Worm (Caenorhabditis elegans) whole organism, late embryonic: Measurements from ENCODE around the gene C42C1.19.

Experiments used
- ama-1 ChIP-seq: fragments of 150-350 bp; optimal IDR thresholded peaks from 2 replicates; lab custom pipeline; 2014
- ceh-45 ChIP-seq: fragments of 200-800 bp; sonication (Bioruptor generic); IDR thresholded peaks from 2 replicates; pipeline ENCODE4 v1.3.6; 2022; ENCODE audit warnings: missing genetic modification reagents, missing genetic modification characterization, missing compliant biosample characterization
- elt-2 ChIP-seq: sonication (generic microtip); optimal IDR thresholded peaks from 2 replicates; lab custom pipeline; 2016; ENCODE audit warnings: missing genetic modification reagents, missing genetic modification characterization, missing compliant biosample characterization
- nfya-1 ChIP-seq: sonication (generic microtip); optimal IDR thresholded peaks from 2 replicates; lab custom pipeline; 2017; ENCODE audit warnings: missing genetic modification characterization, mild to moderate bottlenecking, missing compliant biosample characterization, antibody characterized with exemption, moderate library complexity
- npax-4 ChIP-seq: sonication (generic microtip); optimal IDR thresholded peaks from 2 replicates; lab custom pipeline; 2016; ENCODE audit warnings: missing genetic modification characterization, missing compliant biosample characterization
- pag-3 ChIP-seq: sonication (generic microtip); optimal IDR thresholded peaks from 2 replicates; lab custom pipeline; 2016; ENCODE audit warnings: missing compliant biosample characterization, missing genetic modification characterization, borderline replicate concordance
- pha-4 ChIP-seq: fragments of 150-350 bp; optimal IDR thresholded peaks from 2 replicates; lab custom pipeline; 2018; ENCODE audit warnings: missing biosample characterization, missing genetic modification reagents, missing genetic modification characterization
- rnt-1 ChIP-seq: sonication (generic microtip); optimal IDR thresholded peaks from 2 replicates; lab custom pipeline; 2016; ENCODE audit warnings: missing genetic modification characterization, missing compliant biosample characterization

DNA sequence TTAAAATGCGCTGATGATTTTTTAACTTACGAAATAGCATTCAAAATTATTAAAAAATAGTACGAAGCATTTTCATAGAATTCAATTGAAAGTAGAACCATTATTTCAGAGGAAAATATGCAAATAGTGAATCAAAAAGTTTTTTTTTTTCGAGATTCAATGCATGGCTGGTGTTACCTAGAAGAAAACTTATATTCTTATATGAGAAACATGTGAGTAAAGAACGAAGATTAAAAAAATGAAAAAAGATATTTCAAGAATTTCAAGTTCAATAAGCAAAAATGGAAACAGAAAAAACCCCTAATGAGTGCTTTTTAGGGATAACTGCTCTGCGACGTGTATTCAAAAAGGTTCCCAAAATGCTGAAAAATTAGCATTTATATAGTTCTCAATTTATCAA lies 46.5 kb upstream of the C42C1.19 start, which contains the start of gene sre-16:
- no peak for TF ChIP-seq rnt-1 (tag; lab: Kevin White, UChicago)
- no peak for TF ChIP-seq ama-1 (lab: Kevin White, UChicago)
- TF ChIP-seq elt-2 (tag; lab: Kevin White, UChicago): no peak
- TF ChIP-seq npax-4: no peak
- no peak for TF ChIP-seq pag-3 (tag; lab: Kevin White, UChicago)
- no peak for TF ChIP-seq nfya-1
- no peak for TF ChIP-seq pha-4 (tag; lab: Kevin White, UChicago)
- no peak for TF ChIP-seq ceh-45 (GFP tag; lab: Robert Waterston, UW)
